Fruit fly (Drosophila melanogaster) whole organism, wandering third instar larva: Measurements from ENCODE around the gene comm3.

Experiments used
- Abd-B ChIP-seq: fragments of >200 bp; optimal IDR thresholded peaks from 2 replicates; lab custom pipeline; 2017; ENCODE audit warnings: missing biosample characterization, missing genetic modification characterization
- CG32264 ChIP-seq: fragments of 200-800 bp; sonication (Bioruptor generic); optimal IDR thresholded peaks from 2 replicates; lab custom pipeline; 2016; ENCODE audit warnings: missing biosample characterization, missing genetic modification characterization
- CG9705 ChIP-seq: fragments of 200-800 bp; sonication (Bioruptor generic); optimal IDR thresholded peaks from 2 replicates; lab custom pipeline; 2018; ENCODE audit warnings: missing biosample characterization, mild to moderate bottlenecking, missing genetic modification characterization
- CrebA ChIP-seq: fragments of 200-800 bp; sonication (Bioruptor generic); optimal IDR thresholded peaks from 2 replicates; lab custom pipeline; 2016; ENCODE audit warnings: missing biosample characterization, mild to moderate bottlenecking, missing genetic modification characterization, borderline replicate concordance
- Dfd ChIP-seq: fragments of >200 bp; optimal IDR thresholded peaks from 2 replicates; lab custom pipeline; 2017; ENCODE audit warnings: missing biosample characterization, missing genetic modification characterization
- Dif ChIP-seq: fragments of 200-275, 200-300 bp; sonication (Bioruptor generic); optimal IDR thresholded peaks from 2 replicates; lab custom pipeline; 2018; ENCODE audit warnings: missing biosample characterization, missing genetic modification characterization; ENCODE audit not compliant: partially characterized antibody
- GATAd ChIP-seq: sonication (Bioruptor generic); optimal IDR thresholded peaks from 2 replicates; lab custom pipeline; 2016; ENCODE audit warnings: missing biosample characterization, missing genetic modification characterization
- HLH106 ChIP-seq: fragments of 200-800 bp; optimal IDR thresholded peaks from 3 replicates; lab custom pipeline; 2019; ENCODE audit warnings: missing biosample characterization, mild to moderate bottlenecking, missing genetic modification characterization, moderate library complexity
- Hnf4 ChIP-seq: fragments of 200-800 bp; sonication (Bioruptor generic); optimal IDR thresholded peaks from 2 replicates; lab custom pipeline; 2016; ENCODE audit warnings: missing biosample characterization, mild to moderate bottlenecking, missing genetic modification characterization
- Hr78 ChIP-seq: fragments of >200 bp; optimal IDR thresholded peaks from 2 replicates; lab custom pipeline; 2017; ENCODE audit warnings: missing biosample characterization, missing genetic modification characterization
- Hr83 ChIP-seq: fragments of 200-300 bp; sonication (Bioruptor generic); optimal IDR thresholded peaks from 2 replicates; lab custom pipeline; 2016; ENCODE audit warnings: missing biosample characterization, mild to moderate bottlenecking, missing genetic modification characterization, moderate library complexity; ENCODE audit not compliant: poor library complexity, severe bottlenecking
- Jra ChIP-seq: sonication (Bioruptor generic); optimal IDR thresholded peaks from 2 replicates; lab custom pipeline; 2016; ENCODE audit warnings: missing biosample characterization, missing genetic modification characterization
- Mio ChIP-seq: sonication (Bioruptor generic); optimal IDR thresholded peaks from 2 replicates; lab custom pipeline; 2016; ENCODE audit warnings: missing biosample characterization, missing genetic modification characterization
- Myc ChIP-seq: fragments of >200 bp; optimal IDR thresholded peaks from 2 replicates; lab custom pipeline; 2017
- N ChIP-seq: fragments of >200 bp; optimal IDR thresholded peaks from 2 replicates; lab custom pipeline; 2018; ENCODE audit warnings: missing biosample characterization, missing external identifiers, missing genetic modification characterization
- OdsH ChIP-seq: fragments of 200-800 bp; sonication (Bioruptor generic); optimal IDR thresholded peaks from 2 replicates; lab custom pipeline; 2016; ENCODE audit warnings: missing biosample characterization, mild to moderate bottlenecking, missing genetic modification characterization
- Rel ChIP-seq, 2 experiments: fragments of 200-800 bp; sonication (Bioruptor generic) in 1 of 2; optimal IDR thresholded peaks; 2 replicates in 1 of 2; 3 replicates in 1 of 2; lab custom pipeline; 2016 to 2019; ENCODE audit warnings: mild to moderate bottlenecking in 2 of 2, missing biosample characterization in 2 of 2, missing genetic modification characterization in 2 of 2, moderate library complexity in 1 of 2
- Sp1 ChIP-seq: fragments of 200-800 bp; sonication (Bioruptor generic); optimal IDR thresholded peaks from 3 replicates; lab custom pipeline; 2019; ENCODE audit warnings: missing biosample characterization, mild to moderate bottlenecking, missing genetic modification characterization, moderate library complexity
- Vsx2 ChIP-seq: fragments of 200-300, 225-300 bp; sonication (Bioruptor generic); optimal IDR thresholded peaks from 2 replicates; lab custom pipeline; 2018; ENCODE audit warnings: missing biosample characterization, missing genetic modification characterization; ENCODE audit not compliant: partially characterized antibody
- br ChIP-seq: fragments of 200-800 bp; sonication (Bioruptor generic); optimal IDR thresholded peaks from 2 replicates; lab custom pipeline; 2016; ENCODE audit warnings: missing biosample characterization, missing genetic modification characterization
- brk ChIP-seq: fragments of 200-800 bp; sonication (Bioruptor generic); optimal IDR thresholded peaks from 2 replicates; lab custom pipeline; 2016; ENCODE audit warnings: missing biosample characterization, mild to moderate bottlenecking, missing genetic modification characterization
- dl ChIP-seq, 2 experiments: fragments of 175-275, 200-275 bp in 1 of 2; fragments of 200-275 bp in 1 of 2; sonication (Bioruptor generic); optimal IDR thresholded peaks; lab custom pipeline; 2018; ENCODE audit warnings: mild to moderate bottlenecking in 2 of 2, missing biosample characterization in 2 of 2, missing genetic modification characterization in 2 of 2, moderate library complexity in 2 of 2; ENCODE audit not compliant: partially characterized antibody in 2 of 2, insufficient read depth in 1 of 2
- dmrt93B ChIP-seq: fragments of 200-800 bp; sonication (Bioruptor generic); optimal IDR thresholded peaks from 2 replicates; lab custom pipeline; 2018; ENCODE audit warnings: missing biosample characterization, mild to moderate bottlenecking, missing genetic modification characterization
- dsf ChIP-seq: sonication (Bioruptor generic); optimal IDR thresholded peaks from 2 replicates; lab custom pipeline; 2016; ENCODE audit warnings: missing biosample characterization, missing genetic modification characterization, borderline replicate concordance
- ey ChIP-seq: fragments of 200-800 bp; sonication (Bioruptor generic); optimal IDR thresholded peaks from 2 replicates; lab custom pipeline; 2016; ENCODE audit warnings: missing biosample characterization, missing genetic modification characterization
- foxo ChIP-seq, 2 experiments: fragments of 200-800 bp; sonication (Bioruptor generic); optimal IDR thresholded peaks; 2 replicates in 1 of 2; 3 replicates in 1 of 2; lab custom pipeline; 2016 to 2017; ENCODE audit warnings: missing biosample characterization in 2 of 2, missing genetic modification characterization in 2 of 2
- fru ChIP-seq: fragments of 200-800 bp; sonication (Bioruptor generic); optimal IDR thresholded peaks from 3 replicates; lab custom pipeline; 2016; ENCODE audit warnings: missing biosample characterization, mild to moderate bottlenecking, missing genetic modification characterization
- h ChIP-seq: fragments of 200-800 bp; sonication (Bioruptor generic); optimal IDR thresholded peaks from 3 replicates; lab custom pipeline; 2016; ENCODE audit warnings: missing biosample characterization, mild to moderate bottlenecking, missing genetic modification characterization
- jim ChIP-seq: fragments of 175-275, 200-325 bp; sonication (Bioruptor generic); optimal IDR thresholded peaks from 2 replicates; lab custom pipeline; 2016; ENCODE audit warnings: missing biosample characterization, mild to moderate bottlenecking, missing genetic modification characterization
- lola ChIP-seq: fragments of >200 bp; optimal IDR thresholded peaks from 2 replicates; lab custom pipeline; 2017; ENCODE audit warnings: missing biosample characterization, missing genetic modification characterization
- pan ChIP-seq: fragments of >200 bp; optimal IDR thresholded peaks from 2 replicates; lab custom pipeline; 2017
- psq ChIP-seq: fragments of 200-800 bp; sonication (Bioruptor generic); optimal IDR thresholded peaks from 3 replicates; lab custom pipeline; 2017; ENCODE audit warnings: missing biosample characterization, mild to moderate bottlenecking, missing genetic modification characterization, moderate library complexity
- rgr ChIP-seq: fragments of 200-800 bp; sonication (Bioruptor generic); optimal IDR thresholded peaks from 3 replicates; lab custom pipeline; 2016; ENCODE audit warnings: missing biosample characterization, mild to moderate bottlenecking, missing genetic modification characterization
- sage ChIP-seq: fragments of 200-800 bp; sonication (Bioruptor generic); optimal IDR thresholded peaks from 2 replicates; lab custom pipeline; 2016; ENCODE audit warnings: missing biosample characterization, mild to moderate bottlenecking, missing genetic modification characterization
- sv ChIP-seq: fragments of 200-800 bp; sonication (Bioruptor generic); optimal IDR thresholded peaks from 3 replicates; lab custom pipeline; 2016; ENCODE audit warnings: missing biosample characterization, missing genetic modification characterization
- tai ChIP-seq: sonication (Bioruptor generic); optimal IDR thresholded peaks from 2 replicates; lab custom pipeline; 2016; ENCODE audit warnings: missing biosample characterization, missing genetic modification characterization
- usp ChIP-seq: fragments of >200 bp; optimal IDR thresholded peaks from 2 replicates; lab custom pipeline; 2017; ENCODE audit warnings: missing biosample characterization, missing genetic modification characterization
- woc ChIP-seq: sonication (Bioruptor generic); optimal IDR thresholded peaks from 2 replicates; lab custom pipeline; 2016; ENCODE audit warnings: missing biosample characterization, mild to moderate bottlenecking, missing genetic modification characterization

The comm3 gene

dm6 chr3L:15624097-15624496, 23.5 kb downstream of the comm3 start:
- TF ChIP-seq Hnf4 (GFP tag; lab: Kevin White, UChicago) (no peak), OdsH (GFP tag; lab: Kevin White, UChicago) (no peak), CG9705 (no peak), N (GFP tag; lab: Kevin White, UChicago) (no peak), tai (GFP tag; lab: Kevin White, UChicago) (no peak), br (GFP tag; lab: Kevin White, UChicago) (no peak), Hr83 (GFP tag; lab: Kevin White, UChicago) (no peak), Myc (lab: Kevin White, UChicago) (no peak), Abd-B (GFP tag; lab: Kevin White, UChicago) (no peak), pan (lab: Kevin White, UChicago) (no peak), woc (GFP tag; lab: Kevin White, UChicago) (no peak), jim (no peak), sage (GFP tag; lab: Kevin White, UChicago) (no peak), Rel (GFP tag; optimal IDR thresholded peaks at IDR 0.05; lab: Kevin White, UChicago) (no peak), Rel (tag; optimal IDR thresholded peaks at IDR 0.05; lab: Kevin White, UChicago) (no peak), HLH106 (tag; lab: Kevin White, UChicago) (no peak)
- TF ChIP-seq, all 38 proteins: peak for 0

DNA sequence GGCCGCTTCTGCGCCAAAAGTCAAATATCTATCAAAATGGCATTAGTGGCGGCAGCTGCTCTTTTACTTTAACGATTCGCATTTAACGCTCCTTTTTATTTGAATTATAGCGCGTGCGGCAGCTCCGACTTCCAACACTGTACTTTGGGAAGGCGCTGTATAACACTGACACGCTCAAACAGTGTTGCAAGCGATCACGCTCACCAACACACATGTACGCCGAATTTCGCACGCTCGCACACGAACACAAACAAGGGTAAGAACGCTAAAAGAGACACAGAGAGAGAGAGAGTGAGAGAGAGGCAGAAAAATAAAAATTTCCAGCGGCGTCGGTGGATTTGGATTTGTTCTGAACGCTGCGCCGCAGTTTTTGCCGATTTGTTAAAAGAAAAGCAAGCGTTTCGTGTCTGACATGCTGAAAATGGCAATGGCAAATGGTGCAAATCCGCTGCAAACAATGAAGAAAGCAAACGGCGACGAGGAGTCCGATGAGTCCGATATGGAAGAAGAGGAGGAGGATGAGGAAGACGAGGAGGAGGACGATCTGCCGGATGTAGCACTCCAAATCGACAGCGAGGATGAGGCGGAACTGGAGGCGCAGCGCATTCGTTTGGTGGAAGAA, 27.8 kb downstream of the comm3 start, which contains the start of gene Phs:
Gene Phs, plus strand, starts transcription at position 276 of the 622 bp plus-strand sequence.
- TF ChIP-seq pan (lab: Kevin White, UChicago) (no peak), h (peak; percentile 94), HLH106 (tag; lab: Kevin White, UChicago) (peak; percentile 73), Hnf4 (GFP tag; lab: Kevin White, UChicago) (peak; percentile 98), lola (GFP tag; lab: Kevin White, UChicago) (no peak), br (GFP tag; lab: Kevin White, UChicago) (peak; percentile 94), N (GFP tag; lab: Kevin White, UChicago) (peak; percentile 29), CrebA (GFP tag; lab: Kevin White, UChicago) (peak; percentile 28), ey (peak; percentile 88), psq (GFP tag; lab: Kevin White, UChicago) (peak; percentile 87), Sp1 (GFP tag; lab: Kevin White, UChicago) (peak; percentile 71), fru (GFP tag; lab: Kevin White, UChicago) (peak; percentile 87), sage (GFP tag; lab: Kevin White, UChicago) (peak; percentile 55), woc (GFP tag; lab: Kevin White, UChicago) (peak; percentile 60), Hr78 (GFP tag; lab: Kevin White, UChicago) (no peak), Dif (GFP tag; lab: Kevin White, UChicago) (peak; percentile 67), tai (GFP tag; lab: Kevin White, UChicago) (peak; percentile 95), GATAd (peak; percentile 81), Vsx2 (GFP tag; lab: Kevin White, UChicago) (peak; percentile 48), sv (GFP tag; lab: Kevin White, UChicago) (peak; percentile 70), dl (GFP tag; optimal IDR thresholded peaks at IDR 0.05; lab: Kevin White, UChicago; ENCODE audit: insufficient read depth in 1 of 2, partially characterized antibody in 2 of 2) (peak; percentile 21 to 62), rgr (GFP tag; lab: Kevin White, UChicago) (peak; percentile 95), jim (peak; percentile 26), CG9705 (peak; percentile 78), Rel (GFP tag; optimal IDR thresholded peaks at IDR 0.05; lab: Kevin White, UChicago) (no peak), Rel (tag; optimal IDR thresholded peaks at IDR 0.05; lab: Kevin White, UChicago) (peak; percentile 82), foxo (GFP tag; optimal IDR thresholded peaks at IDR 0.05; lab: Kevin White, UChicago) (peak; percentile 64 to 95), OdsH (GFP tag; lab: Kevin White, UChicago) (peak; percentile 79), Jra (peak; percentile 94), Dfd (no peak), Mio (GFP tag; lab: Kevin White, UChicago) (peak; percentile 81), Abd-B (GFP tag; lab: Kevin White, UChicago) (no peak), brk (GFP tag; lab: Kevin White, UChicago) (peak; percentile 85), dmrt93B (GFP tag; lab: Kevin White, UChicago) (peak; percentile 78), Myc (lab: Kevin White, UChicago) (peak; percentile 23), dsf (peak; percentile 85), Hr83 (GFP tag; lab: Kevin White, UChicago) (peak; percentile 99), CG32264 (peak; percentile 89), usp (GFP tag; lab: Kevin White, UChicago) (no peak)
